Fruit fly (Drosophila melanogaster) whole organism, prepupa: ENCODE measurements around the gene CG6403.

Experiments used
- CG11902 ChIP-seq: fragments of 200-800 bp; sonication (Bioruptor generic); optimal IDR thresholded peaks from 3 replicates; lab custom pipeline; 2016; ENCODE audit warnings: missing biosample characterization, missing genetic modification characterization
- CG6808 ChIP-seq: fragments of 200-800 bp; sonication (Bioruptor generic); optimal IDR thresholded peaks from 3 replicates; lab custom pipeline; 2017; ENCODE audit warnings: missing biosample characterization, missing genetic modification characterization, mild to moderate bottlenecking, moderate library complexity, missing genetic modification reagents
- CG8119 ChIP-seq: fragments of 200-800 bp; sonication (Bioruptor generic); IDR thresholded peaks from 3 replicates; pipeline ENCODE4 v1.3.6; 2022; ENCODE audit warnings: missing biosample characterization, missing genetic modification characterization
- spab ChIP-seq: fragments of 200-800 bp; sonication (Bioruptor generic); optimal IDR thresholded peaks from 2 replicates; lab custom pipeline; 2017; ENCODE audit warnings: missing biosample characterization, mild to moderate bottlenecking, missing genetic modification characterization, missing genetic modification reagents
- svp ChIP-seq: fragments of 200-800 bp; sonication (Bioruptor generic); peaks from one replicate; lab custom pipeline; 2016; ENCODE audit warnings: missing biosample characterization, missing genetic modification characterization

CG6403 gene

DNA sequence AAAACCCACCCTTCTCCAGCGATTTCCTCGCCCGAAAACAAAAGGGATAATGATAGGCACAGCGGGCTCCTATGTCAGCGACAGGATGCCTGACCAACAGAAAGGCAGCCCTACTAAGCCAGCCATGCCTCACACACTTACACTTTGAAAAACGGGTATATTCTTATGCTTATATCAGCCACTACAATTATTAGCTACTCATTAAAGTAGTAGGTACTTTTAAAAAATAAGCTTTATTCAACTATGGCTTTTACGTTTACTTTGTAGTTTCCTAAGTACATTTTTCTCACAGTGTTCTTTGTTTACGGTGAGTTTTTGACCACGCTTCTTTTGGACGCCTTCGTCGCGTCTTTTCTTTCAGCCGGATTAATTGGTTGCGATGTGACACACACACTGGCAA is 45.9 kb downstream of the CG6403 start:
- TF ChIP-seq CG6808 (GFP tag; lab: Kevin White, UChicago): no peak
- TF ChIP-seq CG11902 (GFP tag; lab: Kevin White, UChicago): no peak
- no peak for TF ChIP-seq spab (GFP tag; lab: Kevin White, UChicago)
- TF ChIP-seq CG8119 (GFP tag; lab: Robert Waterston, UW): no peak
- no peak for TF ChIP-seq svp (GFP tag; lab: Kevin White, UChicago)
- TF ChIP-seq, all 60 proteins: peak for 0
